Fruit fly (Drosophila melanogaster) whole organism, embryonic: ENCODE measurements around the gene CG43448.

Experiments used
- Atf-2 ChIP-seq: fragments of 200-800 bp; sonication (Bioruptor generic); optimal IDR thresholded peaks from 2 replicates; lab custom pipeline; 2016; ENCODE audit warnings: missing biosample characterization, missing genetic modification characterization
- B-H2 ChIP-seq: fragments of 200-800 bp; sonication (Bioruptor generic); optimal IDR thresholded peaks from 2 replicates; lab custom pipeline; 2018; ENCODE audit warnings: missing biosample characterization, mild to moderate bottlenecking, missing genetic modification characterization
- Bdp1 ChIP-seq: fragments of 200-800 bp; sonication (Bioruptor generic); optimal IDR thresholded peaks from 3 replicates; lab custom pipeline; 2016; ENCODE audit warnings: missing biosample characterization, missing genetic modification characterization
- C15 ChIP-seq: fragments of 200-800 bp; sonication (Bioruptor generic); IDR thresholded peaks from 3 replicates; pipeline ENCODE4 v1.3.6; 2022; ENCODE audit warnings: missing biosample characterization, missing genetic modification characterization
- CG10366 ChIP-seq: fragments of 200-800 bp; sonication (Bioruptor generic); IDR thresholded peaks from 2 replicates; pipeline ENCODE4 v1.3.6; 2022; ENCODE audit warnings: missing biosample characterization, missing genetic modification characterization
- CG11398 ChIP-seq: fragments of 200-800 bp; sonication (Bioruptor generic); optimal IDR thresholded peaks from 2 replicates; lab custom pipeline; 2016; ENCODE audit warnings: missing biosample characterization, missing genetic modification characterization
- CG11504 ChIP-seq: fragments of 200-800 bp; sonication (Bioruptor generic); optimal IDR thresholded peaks from 3 replicates; lab custom pipeline; 2019; ENCODE audit warnings: missing biosample characterization, mild to moderate bottlenecking, missing genetic modification characterization, moderate library complexity
- CG14860 ChIP-seq: fragments of 200-800 bp; sonication (Bioruptor generic); IDR thresholded peaks from 3 replicates; pipeline ENCODE4 v1.3.6; 2022; ENCODE audit warnings: missing biosample characterization, missing genetic modification characterization; ENCODE audit not compliant: partially characterized antibody
- CG15269 ChIP-seq: fragments of 200-800 bp; sonication (Bioruptor generic); optimal IDR thresholded peaks from 2 replicates; lab custom pipeline; 2018; ENCODE audit warnings: missing biosample characterization, mild to moderate bottlenecking, missing genetic modification characterization, moderate library complexity
- CG15514 ChIP-seq: fragments of 200-800 bp; sonication (Bioruptor generic); optimal IDR thresholded peaks from 3 replicates; lab custom pipeline; 2017; ENCODE audit warnings: missing biosample characterization, missing genetic modification characterization, mild to moderate bottlenecking, moderate library complexity, missing genetic modification reagents
- CG17359 ChIP-seq: fragments of 200-800 bp; sonication (Bioruptor generic); optimal IDR thresholded peaks from 3 replicates; lab custom pipeline; 2018; ENCODE audit warnings: missing biosample characterization, mild to moderate bottlenecking, missing genetic modification characterization, moderate library complexity
- CG17568 ChIP-seq: fragments of 200-800 bp; sonication (Bioruptor generic); optimal IDR thresholded peaks from 2 replicates; lab custom pipeline; 2018; ENCODE audit warnings: missing biosample characterization, mild to moderate bottlenecking, missing genetic modification characterization, moderate library complexity
- CG18764 ChIP-seq: fragments of 200-800 bp; sonication (Bioruptor generic); optimal IDR thresholded peaks from 3 replicates; lab custom pipeline; 2016; ENCODE audit warnings: missing biosample characterization, missing genetic modification characterization
- CG2129 ChIP-seq: fragments of 200-800 bp; sonication (Bioruptor generic); IDR thresholded peaks from 2 replicates; pipeline ENCODE4 v1.3.6; 2022; ENCODE audit warnings: missing biosample characterization, missing genetic modification characterization; ENCODE audit not compliant: partially characterized antibody
- CG2712 ChIP-seq: fragments of 200-800 bp; optimal IDR thresholded peaks from 3 replicates; lab custom pipeline; 2019; ENCODE audit warnings: missing biosample characterization, mild to moderate bottlenecking, missing genetic modification characterization, moderate library complexity
- CG2875 ChIP-seq: fragments of 200-800 bp; sonication (Bioruptor generic); optimal IDR thresholded peaks from 2 replicates; lab custom pipeline; 2017; ENCODE audit warnings: missing biosample characterization, mild to moderate bottlenecking, missing genetic modification characterization, missing genetic modification reagents
- CG33213 ChIP-seq: fragments of 200-800 bp; sonication (Bioruptor generic); optimal IDR thresholded peaks from 3 replicates; lab custom pipeline; 2016; ENCODE audit warnings: missing biosample characterization, missing genetic modification characterization
- CG4424 ChIP-seq: fragments of 200-800 bp; sonication (Bioruptor generic); optimal IDR thresholded peaks from 3 replicates; lab custom pipeline; 2016; ENCODE audit warnings: missing biosample characterization, missing genetic modification characterization
- CG4707 ChIP-seq: fragments of 200-800 bp; sonication (Bioruptor generic); optimal IDR thresholded peaks from 2 replicates; lab custom pipeline; 2018; ENCODE audit warnings: missing biosample characterization, mild to moderate bottlenecking, missing genetic modification characterization, moderate library complexity
- CG7786 ChIP-seq: fragments of 200-800 bp; sonication (Bioruptor generic); optimal IDR thresholded peaks from 2 replicates; lab custom pipeline; 2016; ENCODE audit warnings: missing biosample characterization, missing genetic modification characterization
- CG8089 ChIP-seq: fragments of 200-800 bp; sonication (Bioruptor generic); optimal IDR thresholded peaks from 3 replicates; lab custom pipeline; 2016; ENCODE audit warnings: missing biosample characterization, missing genetic modification characterization
- Chrac-16 ChIP-seq: fragments of 200-800 bp; sonication (Bioruptor generic); optimal IDR thresholded peaks from 3 replicates; lab custom pipeline; 2016; ENCODE audit warnings: missing biosample characterization, missing genetic modification characterization
- Dip2 ChIP-seq: fragments of 200-800 bp; sonication (Bioruptor generic); IDR thresholded peaks from 2 replicates; pipeline ENCODE4 v1.3.6; 2022; ENCODE audit warnings: missing biosample characterization, missing genetic modification characterization
- HLH4C ChIP-seq: fragments of 200-800 bp; sonication (Bioruptor generic); IDR thresholded peaks from 3 replicates; pipeline ENCODE4 v1.3.6; 2022; ENCODE audit warnings: missing biosample characterization, missing genetic modification characterization; ENCODE audit not compliant: partially characterized antibody
- Hand ChIP-seq: fragments of 200-800 bp; sonication (Bioruptor generic); optimal IDR thresholded peaks from 2 replicates; lab custom pipeline; 2017; ENCODE audit warnings: mild to moderate bottlenecking, missing biosample characterization, missing genetic modification reagents, missing genetic modification characterization
- HmgD ChIP-seq: fragments of 200-800 bp; sonication (Bioruptor generic); optimal IDR thresholded peaks from 3 replicates; lab custom pipeline; 2016; ENCODE audit warnings: missing biosample characterization, missing genetic modification characterization
- Hsf ChIP-seq: fragments of 200-800 bp; sonication (Bioruptor generic); optimal IDR thresholded peaks from 3 replicates; lab custom pipeline; 2016; ENCODE audit warnings: missing biosample characterization, missing genetic modification characterization
- MBD-R2 ChIP-seq: fragments of 200-800 bp; sonication (Bioruptor generic); IDR thresholded peaks from 2 replicates; pipeline ENCODE4 v1.3.6; 2022; ENCODE audit warnings: missing biosample characterization, missing genetic modification characterization
- MESR4 ChIP-seq: fragments of 200-800 bp; sonication (Bioruptor generic); optimal IDR thresholded peaks from 2 replicates; lab custom pipeline; 2018; ENCODE audit warnings: missing biosample characterization, mild to moderate bottlenecking, missing genetic modification characterization, moderate library complexity
- Med ChIP-seq: fragments of 200-800 bp; sonication (Bioruptor generic); peaks from one replicate; lab custom pipeline; 2016; ENCODE audit warnings: missing biosample characterization, missing genetic modification characterization, mild to moderate bottlenecking, inconsistent platforms, moderate library complexity
- Nf-YA ChIP-seq: fragments of 200-800 bp; sonication (Bioruptor generic); IDR thresholded peaks from 2 replicates; pipeline ENCODE4 v1.3.6; 2022; ENCODE audit warnings: missing biosample characterization, missing genetic modification characterization
- Nf-YB ChIP-seq: fragments of 200-800 bp; sonication (Bioruptor generic); optimal IDR thresholded peaks from 3 replicates; lab custom pipeline; 2019; ENCODE audit warnings: missing biosample characterization, mild to moderate bottlenecking, missing genetic modification characterization, moderate library complexity
- Optix ChIP-seq: fragments of 200-800 bp; sonication (Bioruptor generic); IDR thresholded peaks from 3 replicates; pipeline ENCODE4 v1.3.6; 2022; ENCODE audit warnings: missing biosample characterization, missing genetic modification characterization
- Six4 ChIP-seq: fragments of 200-800 bp; sonication (Bioruptor generic); optimal IDR thresholded peaks from 2 replicates; lab custom pipeline; 2016; ENCODE audit warnings: missing biosample characterization, missing genetic modification characterization
- Stat92E ChIP-seq, 3 experiments: fragments of >200 bp in 2 of 3; fragments of 200-800 bp in 1 of 3; sonication (Bioruptor generic) in 1 of 3; optimal IDR thresholded peaks; 2 replicates each; lab custom pipeline; 2017 to 2019; ENCODE audit warnings: missing biosample characterization in 3 of 3, missing genetic modification characterization in 3 of 3, mild to moderate bottlenecking in 1 of 3, moderate library complexity in 1 of 3
- Vsx1 ChIP-seq: fragments of 200-800 bp; sonication (Bioruptor generic); optimal IDR thresholded peaks from 2 replicates; lab custom pipeline; 2017; ENCODE audit warnings: missing biosample characterization, mild to moderate bottlenecking, missing genetic modification characterization, missing genetic modification reagents
- abd-A ChIP-seq: fragments of 200-800 bp; sonication (Bioruptor generic); optimal IDR thresholded peaks from 3 replicates; lab custom pipeline; 2019; ENCODE audit warnings: missing biosample characterization, mild to moderate bottlenecking, missing genetic modification characterization, moderate library complexity
- cg ChIP-seq: fragments of 200-800 bp; sonication (Bioruptor generic); optimal IDR thresholded peaks from 3 replicates; lab custom pipeline; 2019; ENCODE audit warnings: missing biosample characterization, mild to moderate bottlenecking, missing genetic modification characterization, moderate library complexity
- disco-r ChIP-seq: fragments of 200-800 bp; sonication (Bioruptor generic); optimal IDR thresholded peaks from 2 replicates; lab custom pipeline; 2016; ENCODE audit warnings: missing biosample characterization, missing genetic modification characterization
- emc ChIP-seq: fragments of 200-800 bp; sonication (Bioruptor generic); optimal IDR thresholded peaks from 2 replicates; lab custom pipeline; 2016; ENCODE audit warnings: missing biosample characterization, missing genetic modification characterization
- jigr1 ChIP-seq: fragments of 200-800 bp; sonication (Bioruptor generic); IDR thresholded peaks from 3 replicates; pipeline ENCODE4 v1.3.6; 2022; ENCODE audit warnings: missing biosample characterization, missing genetic modification characterization
- kay ChIP-seq: fragments of 200-800 bp; sonication (Bioruptor generic); optimal IDR thresholded peaks from 2 replicates; lab custom pipeline; 2016; ENCODE audit warnings: missing biosample characterization, missing genetic modification characterization
- lilli ChIP-seq: fragments of 200-800 bp; sonication (Bioruptor generic); optimal IDR thresholded peaks from 3 replicates; lab custom pipeline; 2016; ENCODE audit warnings: missing biosample characterization, missing genetic modification characterization
- peb ChIP-seq: fragments of 200-800 bp; sonication (Bioruptor generic); IDR thresholded peaks from 2 replicates; pipeline ENCODE4 v1.3.6; 2022; ENCODE audit warnings: missing biosample characterization, missing genetic modification characterization
- pita ChIP-seq: fragments of 200-800 bp; sonication (Bioruptor generic); optimal IDR thresholded peaks from 2 replicates; lab custom pipeline; 2017; ENCODE audit warnings: missing biosample characterization, mild to moderate bottlenecking, missing genetic modification characterization
- ranshi ChIP-seq: fragments of 200-800 bp; sonication (Bioruptor generic); IDR thresholded peaks from 2 replicates; pipeline ENCODE4 v1.3.6; 2022; ENCODE audit warnings: missing biosample characterization, missing genetic modification characterization
- ro ChIP-seq: fragments of 200-800 bp; sonication (Bioruptor generic); IDR thresholded peaks from 2 replicates; pipeline ENCODE4 v1.3.6; 2022; ENCODE audit warnings: missing biosample characterization, missing genetic modification characterization
- stc ChIP-seq: fragments of 200-800 bp; sonication (Bioruptor generic); IDR thresholded peaks from 2 replicates; pipeline ENCODE4 v1.3.6; 2022; ENCODE audit warnings: missing biosample characterization, missing genetic modification characterization
- unc-4 ChIP-seq: fragments of 200-800 bp; sonication (Bioruptor generic); IDR thresholded peaks from 2 replicates; pipeline ENCODE4 v1.3.6; 2022; ENCODE audit warnings: missing biosample characterization, missing genetic modification characterization; ENCODE audit not compliant: partially characterized antibody
- vfl ChIP-seq: fragments of 200-800 bp; sonication (Bioruptor generic); optimal IDR thresholded peaks from 2 replicates; lab custom pipeline; 2016; ENCODE audit warnings: missing biosample characterization, missing genetic modification characterization
- wor ChIP-seq: fragments of 200-800 bp; sonication (Bioruptor generic); IDR thresholded peaks from 2 replicates; pipeline ENCODE4 v1.3.6; 2022; ENCODE audit warnings: missing biosample characterization, missing genetic modification characterization

Gene CG43448

DNA sequence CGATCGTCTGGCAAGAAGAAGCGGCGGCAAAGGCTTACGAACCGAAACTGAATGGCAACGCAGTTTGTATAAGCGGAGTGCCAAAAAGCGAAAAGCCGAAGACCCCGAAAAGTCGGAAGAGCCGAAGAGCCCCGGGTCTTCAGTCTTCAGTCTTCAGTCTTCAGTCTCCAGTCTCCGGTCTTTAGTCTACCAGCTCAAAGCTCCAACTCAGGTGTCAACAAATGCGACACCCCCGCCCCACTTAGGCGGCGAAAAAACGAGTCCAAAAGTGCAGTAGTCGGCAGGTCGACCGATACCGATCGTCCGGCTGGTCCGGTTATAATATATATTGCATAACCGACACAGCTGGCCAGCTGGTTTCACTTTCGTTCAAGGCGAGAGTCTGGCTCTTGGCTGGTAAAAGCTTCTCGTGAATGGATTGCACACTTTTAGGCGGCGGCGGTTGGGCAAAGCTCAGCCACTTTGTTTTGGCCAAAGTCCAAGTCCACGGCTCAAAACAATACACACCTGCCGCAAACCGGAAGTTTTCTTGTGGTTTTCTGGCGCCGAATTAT is 5.8 kb upstream of the CG43448 start, which contains the start of gene CG9737 (continued):
- TF ChIP-seq Vsx1 (GFP tag; lab: Kevin White, UChicago) (peak; percentile 2), stc (GFP tag; lab: Robert Waterston, UW) (no peak), CG2129 (GFP tag; lab: Robert Waterston, UW) (no peak), CG4707 (GFP tag; lab: Kevin White, UChicago) (no peak), ranshi (GFP tag; lab: Robert Waterston, UW) (no peak), CG17568 (GFP tag; lab: Kevin White, UChicago) (no peak), vfl (GFP tag; lab: Kevin White, UChicago) (no peak), emc (GFP tag; lab: Kevin White, UChicago) (no peak), CG18764 (GFP tag; lab: Kevin White, UChicago) (no peak), C15 (GFP tag; lab: Robert Waterston, UW) (no peak), MESR4 (GFP tag; lab: Kevin White, UChicago) (no peak), CG33213 (GFP tag; lab: Kevin White, UChicago) (no peak), abd-A (tag; lab: Kevin White, UChicago) (peak; percentile 38), lilli (GFP tag; lab: Kevin White, UChicago) (no peak), Optix (GFP tag; lab: Robert Waterston, UW) (no peak), pita (GFP tag; lab: Kevin White, UChicago) (no peak), Hand (GFP tag; lab: Kevin White, UChicago) (no peak), CG4424 (GFP tag; lab: Kevin White, UChicago) (no peak), unc-4 (GFP tag; lab: Robert Waterston, UW) (0 out of 2 replicates have a peak, but pooled peaks have one; percentile 21), Stat92E (GFP tag; optimal IDR thresholded peaks at IDR 0.05; lab: Kevin White, UChicago) (no peak), Nf-YB (GFP tag; lab: Kevin White, UChicago) (no peak), Six4 (GFP tag; lab: Kevin White, UChicago) (no peak), CG7786 (GFP tag; lab: Kevin White, UChicago) (no peak), Nf-YA (GFP tag; lab: Robert Waterston, UW) (no peak), cg (GFP tag; lab: Kevin White, UChicago) (no peak), CG2712 (tag; lab: Kevin White, UChicago) (no peak), CG8089 (GFP tag; lab: Kevin White, UChicago) (no peak), peb (GFP tag; lab: Robert Waterston, UW) (no peak), Chrac-16 (no peak), Dip2 (GFP tag; lab: Robert Waterston, UW) (no peak), HmgD (GFP tag; lab: Kevin White, UChicago) (no peak), CG15269 (tag; lab: Kevin White, UChicago) (peak; percentile 68), CG10366 (no peak), CG15514 (GFP tag; lab: Kevin White, UChicago) (peak; percentile 5), ro (GFP tag; lab: Robert Waterston, UW) (no peak), jigr1 (no peak), Atf-2 (no peak), CG14860 (GFP tag; lab: Robert Waterston, UW) (no peak), CG11504 (tag; lab: Kevin White, UChicago) (no peak), CG17359 (no peak), Med (GFP tag; lab: Kevin White, UChicago) (peak; percentile 25), Bdp1 (GFP tag; lab: Kevin White, UChicago) (no peak), B-H2 (GFP tag; lab: Kevin White, UChicago) (no peak), kay (no peak), CG2875 (GFP tag; lab: Kevin White, UChicago) (no peak), Hsf (no peak), CG11398 (no peak), wor (no peak), MBD-R2 (GFP tag; lab: Robert Waterston, UW) (no peak), disco-r (GFP tag; lab: Kevin White, UChicago) (no peak), HLH4C (GFP tag; lab: Robert Waterston, UW) (no peak)
